Worm (Caenorhabditis elegans) whole organism, L4 larva: ENCODE data around the gene C36E6.8.

Experiments
- dmd-6 ChIP-seq: fragments of 200-800 bp; sonication (Bioruptor generic); IDR thresholded peaks from 2 replicates; pipeline ENCODE4 v1.3.6; 2022; ENCODE audit warnings: missing genetic modification reagents, missing genetic modification characterization, missing compliant biosample characterization
- egl-27 ChIP-seq: sonication (generic microtip); optimal IDR thresholded peaks from 3 replicates; lab custom pipeline; 2017; ENCODE audit warnings: missing biosample characterization, missing genetic modification reagents, missing genetic modification characterization
- lin-13 ChIP-seq: fragments of 150-350 bp; optimal IDR thresholded peaks from 2 replicates; lab custom pipeline; 2014; ENCODE audit warnings: missing biosample characterization, missing genetic modification reagents, missing genetic modification characterization
- mdt-29 ChIP-seq: fragments of 200-800 bp; sonication (Bioruptor generic); IDR thresholded peaks from 2 replicates; pipeline ENCODE4 v1.3.6; 2022; ENCODE audit warnings: missing genetic modification reagents, missing genetic modification characterization, missing compliant biosample characterization
- pqm-1 ChIP-seq: sonication (generic microtip); optimal IDR thresholded peaks from 2 replicates; lab custom pipeline; 2017; ENCODE audit warnings: missing biosample characterization, missing genetic modification characterization
- unc-39 ChIP-seq: sonication (generic microtip); optimal IDR thresholded peaks from 2 replicates; lab custom pipeline; 2017; ENCODE audit warnings: missing biosample characterization, missing genetic modification characterization

ce11 chrX:17392182-17392581, 46.3 kb upstream of the C36E6.8 start:
- TF ChIP-seq lin-13 (peak; percentile 32), dmd-6 (GFP tag; lab: Robert Waterston, UW) (peak; percentile 70), unc-39 (tag; lab: Kevin White, UChicago) (no peak), mdt-29 (GFP tag; lab: Robert Waterston, UW) (no peak), egl-27 (tag; lab: Kevin White, UChicago) (no peak), pqm-1 (tag; lab: Kevin White, UChicago) (peak; percentile 37)
